Worm (Caenorhabditis elegans) whole organism, young adult: Measurements from ENCODE around the gene sid-2.

Source experiments
- B0019.2 ChIP-seq: fragments of 200-800 bp; sonication (Bioruptor generic); conservative IDR thresholded peaks from 2 replicates; pipeline ENCODE4 v1.3.6; 2022; ENCODE audit warnings: missing genetic modification reagents, missing genetic modification characterization, missing compliant biosample characterization
- B0336.3 ChIP-seq: fragments of 200-800 bp; sonication (Bioruptor generic); IDR thresholded peaks from 2 replicates; pipeline ENCODE4 v1.3.6; 2022; ENCODE audit warnings: missing genetic modification characterization, missing compliant biosample characterization
- D2030.7 ChIP-seq: fragments of 200-800 bp; sonication (Bioruptor generic); IDR thresholded peaks from 2 replicates; pipeline ENCODE4 v1.3.6; 2022; ENCODE audit warnings: missing genetic modification reagents, missing genetic modification characterization, missing compliant biosample characterization
- F10E7.11 ChIP-seq: sonication (generic microtip); optimal IDR thresholded peaks from 2 replicates; lab custom pipeline; 2017; ENCODE audit warnings: mild to moderate bottlenecking, missing genetic modification characterization, moderate library complexity, missing compliant biosample characterization
- F33H1.4 ChIP-seq: fragments of 200-800 bp; sonication (Bioruptor generic); IDR thresholded peaks from 2 replicates; pipeline ENCODE4 v1.3.6; 2022; ENCODE audit warnings: missing genetic modification reagents, missing genetic modification characterization, missing compliant biosample characterization
- F52B5.7 ChIP-seq: sonication (generic microtip); optimal IDR thresholded peaks from 2 replicates; lab custom pipeline; 2016; ENCODE audit warnings: mild to moderate bottlenecking, missing genetic modification characterization, missing compliant biosample characterization
- F57C9.4 ChIP-seq: sonication (generic microtip); optimal IDR thresholded peaks from 2 replicates; lab custom pipeline; 2017; ENCODE audit warnings: mild to moderate bottlenecking, missing genetic modification characterization, missing compliant biosample characterization
- K12H6.12 ChIP-seq: fragments of 200-800 bp; sonication (Bioruptor generic); optimal IDR thresholded peaks from 2 replicates; lab custom pipeline; 2018; ENCODE audit warnings: mild to moderate bottlenecking, missing genetic modification characterization, missing compliant biosample characterization
- Y56A3A.18 ChIP-seq: fragments of 200-800 bp; sonication (Bioruptor generic); IDR thresholded peaks from 2 replicates; pipeline ENCODE4 v1.3.6; 2022; ENCODE audit warnings: missing genetic modification reagents, missing genetic modification characterization, missing compliant biosample characterization
- atf-7 ChIP-seq: sonication (generic microtip); optimal IDR thresholded peaks from 2 replicates; lab custom pipeline; 2017; ENCODE audit warnings: mild to moderate bottlenecking, missing genetic modification characterization, missing compliant biosample characterization
- ceh-79 ChIP-seq: sonication (generic microtip); optimal IDR thresholded peaks from 2 replicates; lab custom pipeline; 2017; ENCODE audit warnings: mild to moderate bottlenecking, missing genetic modification characterization, missing compliant biosample characterization
- ceh-91 ChIP-seq: fragments of 200-800 bp; sonication (Bioruptor generic); IDR thresholded peaks from 2 replicates; pipeline ENCODE4 v1.3.6; 2022; ENCODE audit warnings: missing genetic modification reagents, missing genetic modification characterization, missing compliant biosample characterization
- die-1 ChIP-seq: sonication (generic microtip); optimal IDR thresholded peaks from 2 replicates; lab custom pipeline; 2016; ENCODE audit warnings: missing genotype, mild to moderate bottlenecking, missing genetic modification characterization, missing compliant biosample characterization
- dpl-1 ChIP-seq: fragments of 150-350 bp; optimal IDR thresholded peaks from 2 replicates; lab custom pipeline; 2014; ENCODE audit warnings: missing biosample characterization, missing genetic modification reagents, missing genetic modification characterization
- efl-1 ChIP-seq: fragments of 150-350 bp; optimal IDR thresholded peaks from 2 replicates; lab custom pipeline; 2014; ENCODE audit warnings: missing biosample characterization, missing genetic modification reagents, missing genetic modification characterization
- egrh-3 ChIP-seq: fragments of 200-800 bp; sonication (Bioruptor generic); IDR thresholded peaks from 2 replicates; pipeline ENCODE4 v1.3.6; 2022; ENCODE audit warnings: missing genetic modification reagents, missing genetic modification characterization, missing compliant biosample characterization
- ets-4 ChIP-seq: fragments of 200-800 bp; sonication (Bioruptor generic); optimal IDR thresholded peaks from 2 replicates; lab custom pipeline; 2018; ENCODE audit warnings: mild to moderate bottlenecking, missing genetic modification characterization, missing compliant biosample characterization
- hmg-20 ChIP-seq: fragments of 200-800 bp; sonication (Bioruptor generic); IDR thresholded peaks from 2 replicates; pipeline ENCODE4 v1.3.6; 2022; ENCODE audit warnings: missing genetic modification reagents, missing genetic modification characterization, missing compliant biosample characterization
- lin-35 ChIP-seq, 3 experiments: fragments of 150-350 bp in 2 of 3; sonication (generic microtip) in 1 of 3; optimal IDR thresholded peaks; 2 replicates each; lab custom pipeline; 2014 to 2018; ENCODE audit warnings: missing biosample characterization in 3 of 3, missing genetic modification characterization in 3 of 3, missing genetic modification reagents in 3 of 3
- lin-40 ChIP-seq: sonication (generic microtip); optimal IDR thresholded peaks from 2 replicates; lab custom pipeline; 2016; ENCODE audit warnings: missing genetic modification characterization, mild to moderate bottlenecking, missing compliant biosample characterization, missing genotype, missing genetic modification reagents
- lin-54 ChIP-seq: fragments of 200-800 bp; sonication (Bioruptor generic); optimal IDR thresholded peaks from 2 replicates; lab custom pipeline; 2018; ENCODE audit warnings: mild to moderate bottlenecking, missing genetic modification characterization, missing compliant biosample characterization
- lsl-1 ChIP-seq: fragments of 200-800 bp; sonication (Bioruptor generic); optimal IDR thresholded peaks from 2 replicates; lab custom pipeline; 2018; ENCODE audit warnings: mild to moderate bottlenecking, missing genetic modification characterization, moderate library complexity, missing compliant biosample characterization
- madf-6 ChIP-seq: fragments of 200-800 bp; sonication (Bioruptor generic); IDR thresholded peaks from 2 replicates; pipeline ENCODE4 v1.3.6; 2022; ENCODE audit warnings: missing genetic modification reagents, missing genetic modification characterization, missing compliant biosample characterization
- madf-8 ChIP-seq: fragments of 200-800 bp; sonication (Bioruptor generic); conservative IDR thresholded peaks from 2 replicates; pipeline ENCODE4 v1.3.6; 2022; ENCODE audit warnings: missing genetic modification reagents, missing genetic modification characterization, missing compliant biosample characterization
- nhr-80 ChIP-seq: sonication (generic microtip); optimal IDR thresholded peaks from 2 replicates; lab custom pipeline; 2016; ENCODE audit warnings: missing genetic modification characterization, missing compliant biosample characterization
- snpc-1.3 ChIP-seq: sonication (generic microtip); optimal IDR thresholded peaks from 2 replicates; lab custom pipeline; 2017; ENCODE audit warnings: missing genetic modification characterization, mild to moderate bottlenecking, missing compliant biosample characterization, antibody characterized with exemption, moderate library complexity, missing genotype, missing genetic modification reagents; ENCODE audit not compliant: insufficient read depth
- snpc-3.4 ChIP-seq: sonication (generic microtip); optimal IDR thresholded peaks from 2 replicates; lab custom pipeline; 2017; ENCODE audit warnings: missing genetic modification characterization, mild to moderate bottlenecking, missing compliant biosample characterization, antibody characterized with exemption, moderate library complexity, missing genotype, missing genetic modification reagents
- somi-1 ChIP-seq: fragments of 200-800 bp; sonication (Bioruptor generic); optimal IDR thresholded peaks from 2 replicates; lab custom pipeline; 2018; ENCODE audit warnings: mild to moderate bottlenecking, missing genetic modification characterization, missing compliant biosample characterization
- xnd-1 ChIP-seq: sonication (generic microtip); optimal IDR thresholded peaks from 2 replicates; lab custom pipeline; 2016; ENCODE audit warnings: missing genotype, missing genetic modification reagents, missing genetic modification characterization, missing compliant biosample characterization
- ztf-18 ChIP-seq: sonication (generic microtip); optimal IDR thresholded peaks from 2 replicates; lab custom pipeline; 2016; ENCODE audit warnings: missing genotype, mild to moderate bottlenecking, missing genetic modification characterization, missing compliant biosample characterization
- ztf-26 ChIP-seq: sonication (generic microtip); optimal IDR thresholded peaks from 2 replicates; lab custom pipeline; 2017; ENCODE audit warnings: missing genetic modification characterization, missing compliant biosample characterization
- ztf-3 ChIP-seq: fragments of 200-800 bp; sonication (Bioruptor generic); optimal IDR thresholded peaks from 2 replicates; lab custom pipeline; 2018; ENCODE audit warnings: mild to moderate bottlenecking, missing genetic modification characterization, missing compliant biosample characterization
- ztf-6 ChIP-seq: fragments of 200-800 bp; sonication (Bioruptor generic); IDR thresholded peaks from 2 replicates; pipeline ENCODE4 v1.3.6; 2022; ENCODE audit warnings: missing genetic modification reagents, missing genetic modification characterization, missing compliant biosample characterization

sid-2 gene

DNA sequence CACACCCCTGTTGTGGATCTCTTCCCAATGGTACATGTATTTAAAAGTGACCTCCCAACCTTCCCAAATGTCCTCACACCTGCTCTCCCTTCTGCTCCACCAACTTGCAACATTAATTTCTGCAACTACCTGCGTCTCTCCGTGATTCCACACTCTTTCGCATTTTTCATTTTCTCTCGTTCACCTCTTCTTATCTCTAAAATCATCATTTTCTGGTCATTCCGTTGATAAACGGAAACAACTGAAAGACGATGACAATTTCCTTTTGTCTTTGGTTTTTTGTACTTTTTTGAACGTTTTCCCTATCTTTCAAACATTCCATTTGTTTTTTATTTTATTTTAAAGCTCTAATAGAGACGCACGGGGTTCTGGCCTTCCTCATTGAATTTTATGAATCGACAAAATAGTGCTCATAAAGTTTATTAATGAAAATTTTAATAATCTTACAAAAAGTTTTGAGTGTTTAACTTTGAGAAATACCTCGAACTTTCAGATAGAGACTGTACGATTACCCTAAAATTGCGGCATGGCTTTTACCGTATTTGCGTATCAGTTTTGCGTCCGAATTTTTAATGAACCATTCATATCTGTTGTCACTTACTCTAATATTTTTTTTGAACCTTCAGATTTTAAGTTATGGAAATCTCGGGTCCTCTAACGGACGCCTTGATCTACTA is 6.5 kb upstream of the sid-2 start, which contains the start of gene aqp-11:
Gene aqp-11 (plus strand): TSS at position 627 of the 677 bp plus-strand sequence.
- peak; percentile 63 for TF ChIP-seq nhr-80 (tag; lab: Kevin White, UChicago)
- no peak for TF ChIP-seq F57C9.4 (tag; lab: Kevin White, UChicago)

ce11 chrIII:13682019-13682418 is 2.8 kb downstream of the sid-2 start:
- TF ChIP-seq ztf-18 (tag; lab: Kevin White, UChicago) (no peak), K12H6.12 (tag; lab: Kevin White, UChicago) (no peak), F52B5.7 (tag; lab: Kevin White, UChicago) (no peak), somi-1 (GFP tag; lab: Kevin White, UChicago) (no peak), ztf-6 (GFP tag; lab: Robert Waterston, UW) (no peak), ets-4 (GFP tag; lab: Kevin White, UChicago) (no peak), nhr-80 (tag; lab: Kevin White, UChicago) (no peak)

ce11 chrIII:13683275-13683674 is 4.0 kb downstream of the sid-2 start:
- peak; percentile 51; the same call in 1 of the 2 replicates for TF ChIP-seq madf-8
- no peak for TF ChIP-seq ceh-79
- TF ChIP-seq lin-40 (tag; lab: Kevin White, UChicago), result no peak
- TF ChIP-seq ceh-91 (GFP tag; lab: Robert Waterston, UW), result peak; percentile 24; the same call in 1 of the 2 replicates
- TF ChIP-seq xnd-1 (tag; lab: Kevin White, UChicago), result peak; percentile 54
- peak; percentile 54 for TF ChIP-seq F33H1.4 (GFP tag; lab: Robert Waterston, UW)
- peak; percentile 57 for TF ChIP-seq D2030.7 (GFP tag; lab: Robert Waterston, UW)
- peak; percentile 36 for TF ChIP-seq snpc-1.3 (tag; lab: Kevin White, UChicago)
- TF ChIP-seq snpc-3.4 (tag; lab: Kevin White, UChicago), result peak; percentile 23
- peak; percentile 74 for TF ChIP-seq madf-6 (GFP tag; lab: Robert Waterston, UW)
- TF ChIP-seq dpl-1, result peak; percentile 60
- peak; percentile 84 for TF ChIP-seq efl-1 (GFP tag; lab: Kevin White, UChicago)
- TF ChIP-seq B0019.2, result no peak
- no peak for TF ChIP-seq B0336.3 (GFP tag; lab: Robert Waterston, UW)
- TF ChIP-seq lsl-1 (GFP tag; lab: Kevin White, UChicago), result peak; percentile 84
- TF ChIP-seq lin-54 (GFP tag; lab: Kevin White, UChicago), result peak; percentile 7
- no peak for TF ChIP-seq die-1 (tag; lab: Kevin White, UChicago)

ce11 chrIII:13684236-13684635 is 5.0 kb downstream of the sid-2 start:
- TF ChIP-seq ztf-26 (no peak), B0336.3 (GFP tag; lab: Robert Waterston, UW) (no peak), ztf-3 (GFP tag; lab: Kevin White, UChicago) (no peak), lin-35 (GFP tag; optimal IDR thresholded peaks at IDR 0.05; lab: Kevin White, UChicago) (no peak), F57C9.4 (tag; lab: Kevin White, UChicago) (no peak), F10E7.11 (tag; lab: Kevin White, UChicago) (no peak), hmg-20 (no peak)

ce11 chrIII:13686309-13686708 is 7.1 kb downstream of the sid-2 start, which contains the start of gene dyf-2:
Gene dyf-2, minus strand, starts transcription at chrIII:13686445.
- no peak for TF ChIP-seq Y56A3A.18 (GFP tag; lab: Robert Waterston, UW)
- TF ChIP-seq egrh-3 (GFP tag; lab: Robert Waterston, UW), result no peak
- TF ChIP-seq atf-7, result no peak
- no peak for TF ChIP-seq die-1 (tag; lab: Kevin White, UChicago)
- no peak for TF ChIP-seq K12H6.12 (tag; lab: Kevin White, UChicago)
